Fruit fly (Drosophila melanogaster) whole organism, adult: ENCODE data around the gene Dup99B.

Experiments
- CG11617 ChIP-seq: fragments of 200-800 bp; sonication (Bioruptor generic); optimal IDR thresholded peaks from 2 replicates; lab custom pipeline; 2017; ENCODE audit warnings: mild to moderate bottlenecking, missing biosample characterization, missing genetic modification reagents, missing genetic modification characterization
- CG12768 ChIP-seq: fragments of 200-800 bp; sonication (Bioruptor generic); optimal IDR thresholded peaks from 2 replicates; lab custom pipeline; 2017; ENCODE audit warnings: missing biosample characterization, missing genetic modification characterization, mild to moderate bottlenecking, moderate library complexity, missing genetic modification reagents
- CG14711 ChIP-seq: fragments of 200-800 bp; sonication (Bioruptor generic); optimal IDR thresholded peaks from 2 replicates; lab custom pipeline; 2018; ENCODE audit warnings: missing biosample characterization, mild to moderate bottlenecking, missing genetic modification characterization, moderate library complexity
- CG1620 ChIP-seq: fragments of 200-800 bp; sonication (Bioruptor generic); optimal IDR thresholded peaks from 2 replicates; lab custom pipeline; 2016; ENCODE audit warnings: missing biosample characterization, missing genetic modification characterization
- CG33017 ChIP-seq: fragments of 200-800 bp; sonication (Bioruptor generic); optimal IDR thresholded peaks from 2 replicates; lab custom pipeline; 2018; ENCODE audit warnings: missing biosample characterization, mild to moderate bottlenecking, missing genetic modification characterization, moderate library complexity
- CG5204 ChIP-seq: fragments of 200-800 bp; sonication (Bioruptor generic); optimal IDR thresholded peaks from 2 replicates; lab custom pipeline; 2016; ENCODE audit warnings: missing biosample characterization, missing genetic modification characterization
- CG7045 ChIP-seq: fragments of 200-800 bp; sonication (Bioruptor generic); optimal IDR thresholded peaks from 2 replicates; lab custom pipeline; 2017; ENCODE audit warnings: missing biosample characterization, mild to moderate bottlenecking, missing genetic modification characterization
- CG7101 ChIP-seq: fragments of 200-800 bp; sonication (Bioruptor generic); optimal IDR thresholded peaks from 2 replicates; lab custom pipeline; 2018; ENCODE audit warnings: missing biosample characterization, mild to moderate bottlenecking, missing genetic modification characterization, moderate library complexity
- Clk ChIP-seq: fragments of 200-800 bp; sonication (Bioruptor generic); optimal IDR thresholded peaks from 2 replicates; lab custom pipeline; 2017; ENCODE audit warnings: missing biosample characterization, missing genetic modification characterization
- Crg-1 ChIP-seq: fragments of 200-800 bp; sonication (Bioruptor generic); optimal IDR thresholded peaks from 2 replicates; lab custom pipeline; 2016; ENCODE audit warnings: missing biosample characterization, missing genetic modification characterization
- Hr96 ChIP-seq: fragments of 200-800 bp; sonication (Bioruptor generic); optimal IDR thresholded peaks from 2 replicates; lab custom pipeline; 2016; ENCODE audit warnings: missing biosample characterization, missing genetic modification characterization
- Mnt ChIP-seq: fragments of 200-800 bp; sonication (Bioruptor generic); optimal IDR thresholded peaks from 2 replicates; lab custom pipeline; 2016; ENCODE audit warnings: missing biosample characterization, mild to moderate bottlenecking, missing genetic modification characterization
- bab1 ChIP-seq: fragments of 200-800 bp; sonication (Bioruptor generic); optimal IDR thresholded peaks from 3 replicates; lab custom pipeline; 2019; ENCODE audit warnings: missing biosample characterization, mild to moderate bottlenecking, missing genetic modification characterization, moderate library complexity
- cic ChIP-seq: fragments of 200-800 bp; sonication (Bioruptor generic); optimal IDR thresholded peaks from 2 replicates; lab custom pipeline; 2017; ENCODE audit warnings: missing biosample characterization, mild to moderate bottlenecking, missing genetic modification characterization, moderate library complexity
- cnc ChIP-seq, 2 experiments: fragments of >200 bp; optimal IDR thresholded peaks; 2 replicates each; lab custom pipeline; 2017
- kay ChIP-seq: fragments of 200-800 bp; sonication (Bioruptor generic); peaks from one replicate; lab custom pipeline; 2016; ENCODE audit warnings: missing biosample characterization, missing genetic modification characterization, borderline replicate concordance
- ovo ChIP-seq: fragments of 200-800 bp; sonication (Bioruptor generic); optimal IDR thresholded peaks from 2 replicates; lab custom pipeline; 2016; ENCODE audit warnings: missing biosample characterization, missing genetic modification characterization
- pad ChIP-seq: fragments of 200-800 bp; sonication (Bioruptor generic); optimal IDR thresholded peaks from 3 replicates; lab custom pipeline; 2017; ENCODE audit warnings: missing biosample characterization, missing genetic modification characterization, mild to moderate bottlenecking, moderate library complexity, missing genetic modification reagents
- tj ChIP-seq: fragments of 200-800 bp; sonication (Bioruptor generic); optimal IDR thresholded peaks from 3 replicates; lab custom pipeline; 2017; ENCODE audit warnings: missing biosample characterization, mild to moderate bottlenecking, missing genetic modification characterization, moderate library complexity
- toe ChIP-seq: fragments of 200-800 bp; sonication (Bioruptor generic); optimal IDR thresholded peaks from 2 replicates; lab custom pipeline; 2016; ENCODE audit warnings: missing biosample characterization, missing genetic modification characterization

Gene Dup99B

dm6 chr3R:29718363-29718762, 3.2 kb upstream of the Dup99B start, which contains the start of gene CG15506:
TSS of gene CG15506 (plus strand) at chr3R:29718663.
- no peak for TF ChIP-seq CG7101 (tag; lab: Kevin White, UChicago)
- TF ChIP-seq ovo = no peak
- no peak for TF ChIP-seq Hr96 (GFP tag; lab: Kevin White, UChicago)
- TF ChIP-seq cnc (optimal IDR thresholded peaks at IDR 0.05; lab: Kevin White, UChicago) = no peak
- TF ChIP-seq pad (GFP tag; lab: Kevin White, UChicago) = no peak

- TF ChIP-seq CG12768 (GFP tag; lab: Kevin White, UChicago) (peak; percentile 57), CG7045 (GFP tag; lab: Kevin White, UChicago) (peak; percentile 49), CG33017 (peak; percentile 80), Clk (GFP tag; lab: Kevin White, UChicago) (peak; percentile 38), Hr96 (GFP tag; lab: Kevin White, UChicago) (peak; percentile 35), CG7101 (tag; lab: Kevin White, UChicago) (peak; percentile 63), pad (GFP tag; lab: Kevin White, UChicago) (peak; percentile 9), CG14711 (tag; lab: Kevin White, UChicago) (peak; percentile 61), cnc (optimal IDR thresholded peaks at IDR 0.05; lab: Kevin White, UChicago) (no peak), cic (GFP tag; lab: Kevin White, UChicago) (peak; percentile 8), tj (no peak)
Measured at dm6 chr3R:29717519-29717918, 2.3 kb upstream of the Dup99B start.

dm6 chr3R:29716782-29717317, 1.7 kb upstream of the Dup99B start, which contains the start of gene Obp99b:
TSS of gene Obp99b (minus strand) at chr3R:29716896.
- TF ChIP-seq tj (peak; percentile 26), CG1620 (peak; percentile 4), cnc (optimal IDR thresholded peaks at IDR 0.05; lab: Kevin White, UChicago) (no peak), CG12768 (GFP tag; lab: Kevin White, UChicago) (no peak), CG7101 (tag; lab: Kevin White, UChicago) (no peak), pad (GFP tag; lab: Kevin White, UChicago) (no peak), cic (GFP tag; lab: Kevin White, UChicago) (no peak), CG33017 (no peak), Clk (GFP tag; lab: Kevin White, UChicago) (no peak), bab1 (GFP tag; lab: Kevin White, UChicago) (peak; percentile 28), Mnt (no peak), CG11617 (GFP tag; lab: Kevin White, UChicago) (no peak), Hr96 (GFP tag; lab: Kevin White, UChicago) (peak; percentile 51), toe (GFP tag; lab: Kevin White, UChicago) (peak; percentile 38), CG7045 (GFP tag; lab: Kevin White, UChicago) (peak; percentile 5), CG5204 (GFP tag; lab: Kevin White, UChicago) (peak; percentile 25), ovo (no peak)

dm6 chr3R:29716043-29716781, 1.0 kb upstream of the Dup99B start:
- no peak for TF ChIP-seq bab1 (GFP tag; lab: Kevin White, UChicago)
- no peak for TF ChIP-seq CG33017
- no peak for TF ChIP-seq kay (GFP tag; lab: Kevin White, UChicago)
- no peak for TF ChIP-seq CG12768 (GFP tag; lab: Kevin White, UChicago)
- no peak for TF ChIP-seq ovo
- no peak for TF ChIP-seq toe (GFP tag; lab: Kevin White, UChicago)

dm6 chr3R:29714314-29714713, 863 bp downstream of the Dup99B start, which contains the start of gene Obp99d:
TSS of gene Obp99d (plus strand) at chr3R:29714505.
- TF ChIP-seq Clk (GFP tag; lab: Kevin White, UChicago) = no peak
- TF ChIP-seq pad (GFP tag; lab: Kevin White, UChicago) = no peak
- no peak for TF ChIP-seq CG33017
- no peak for TF ChIP-seq CG7045 (GFP tag; lab: Kevin White, UChicago)
- TF ChIP-seq kay (GFP tag; lab: Kevin White, UChicago) = no peak

dm6 chr3R:29711434-29711833, 3.7 kb downstream of the Dup99B start:
- TF ChIP-seq CG33017 (no peak), Crg-1 (GFP tag; lab: Kevin White, UChicago) (no peak), Hr96 (GFP tag; lab: Kevin White, UChicago) (no peak), cnc (optimal IDR thresholded peaks at IDR 0.05; lab: Kevin White, UChicago) (no peak), Mnt (no peak), CG7101 (tag; lab: Kevin White, UChicago) (no peak), cic (GFP tag; lab: Kevin White, UChicago) (no peak)

dm6 chr3R:29708322-29708721, 6.9 kb downstream of the Dup99B start:
- no peak for TF ChIP-seq toe (GFP tag; lab: Kevin White, UChicago)
